Worm (Caenorhabditis elegans): Measurements from ENCODE around the gene F39G3.5.

The F39G3.5 gene

DNA sequence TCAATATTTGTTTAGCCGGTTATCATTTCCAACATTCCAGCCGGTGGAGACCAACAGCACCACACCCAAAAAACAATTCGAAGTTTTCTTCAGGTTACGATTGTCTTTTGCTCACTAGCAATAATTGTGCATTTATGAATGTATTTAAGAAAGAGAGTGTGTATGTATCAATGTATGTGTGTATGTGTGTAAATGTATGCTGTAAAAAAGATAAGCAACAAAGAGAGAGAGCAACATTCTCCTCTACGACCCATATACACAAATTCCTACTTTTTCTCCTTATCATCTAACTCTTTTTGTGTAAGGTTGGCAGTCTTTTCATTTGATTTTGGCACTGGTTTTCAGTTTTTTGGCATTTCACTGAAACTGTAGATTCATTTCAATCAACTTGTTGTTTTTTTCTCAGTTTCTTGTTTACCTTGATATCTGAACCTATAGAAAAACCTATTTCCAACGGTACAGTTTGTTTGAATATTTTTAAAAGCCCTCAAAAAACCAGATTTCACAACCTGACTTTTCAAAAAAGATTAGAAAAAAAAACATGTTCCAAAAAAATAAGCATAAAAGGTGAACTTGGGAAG lies 1.4 kb upstream of the F39G3.5 start:
- TF ChIP-seq dmd-6 (GFP tag; IDR thresholded peaks at IDR 0.05) (peak; percentile 47), hlh-11 (tag; optimal IDR thresholded peaks at IDR 0.05) (peak; percentile 50), mes-2 (tag; optimal IDR thresholded peaks at IDR 0.05; ENCODE audit: poor library complexity, severe bottlenecking) (no peak), unc-62 (GFP tag; optimal IDR thresholded peaks at IDR 0.05 in 1 of 2) (peak in 1 of 2 experiments; percentile 97), unc-62 (tag; optimal IDR thresholded peaks at IDR 0.05) (no peak), pqm-1 (tag; optimal IDR thresholded peaks at IDR 0.05) (peak; percentile 97), ceh-32 (tag; optimal IDR thresholded peaks at IDR 0.05; ENCODE audit: poor library complexity) (no peak), nhr-28 (tag; optimal IDR thresholded peaks at IDR 0.05) (peak; percentile 88), snpc-4 (tag; optimal IDR thresholded peaks at IDR 0.05) (no peak), nhr-6 (tag; optimal IDR thresholded peaks at IDR 0.05) (peak; percentile 2), nhr-237 (tag; optimal IDR thresholded peaks at IDR 0.05) (no peak), daf-16 (GFP tag; optimal IDR thresholded peaks at IDR 0.05) (no peak), daf-16 (tag; optimal IDR thresholded peaks at IDR 0.05) (peak; percentile 79), dve-1 (tag; optimal IDR thresholded peaks at IDR 0.05; ENCODE audit: insufficient read depth) (peak; percentile 21)

DNA sequence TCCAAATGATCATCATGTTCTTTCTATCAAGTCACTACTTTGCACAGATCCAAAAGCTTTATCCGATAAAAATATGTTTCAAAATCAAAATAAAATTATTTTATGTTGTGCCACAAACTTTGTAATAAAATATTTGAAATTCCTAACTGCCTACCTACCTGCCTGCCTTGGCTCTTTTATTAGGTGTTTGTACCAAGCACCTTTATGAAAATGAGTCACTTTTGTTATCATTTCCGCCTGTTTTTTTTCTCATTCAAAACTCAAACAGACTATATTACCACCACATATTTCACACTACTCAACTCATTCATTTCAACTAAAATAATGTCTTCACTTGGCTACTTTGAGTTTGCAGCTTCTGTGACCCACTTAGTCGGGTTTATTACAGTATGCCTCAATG lies 2.0 kb downstream of the F39G3.5 start, which contains the start of gene F39G3.4:
Gene F39G3.4, plus strand, starts transcription at position 301 of the 400 bp plus-strand sequence.
- no peak for TF ChIP-seq snpc-1.2 (GFP tag; IDR thresholded peaks at IDR 0.05)
- TF ChIP-seq aha-1 (tag), result peak; percentile 30

DNA sequence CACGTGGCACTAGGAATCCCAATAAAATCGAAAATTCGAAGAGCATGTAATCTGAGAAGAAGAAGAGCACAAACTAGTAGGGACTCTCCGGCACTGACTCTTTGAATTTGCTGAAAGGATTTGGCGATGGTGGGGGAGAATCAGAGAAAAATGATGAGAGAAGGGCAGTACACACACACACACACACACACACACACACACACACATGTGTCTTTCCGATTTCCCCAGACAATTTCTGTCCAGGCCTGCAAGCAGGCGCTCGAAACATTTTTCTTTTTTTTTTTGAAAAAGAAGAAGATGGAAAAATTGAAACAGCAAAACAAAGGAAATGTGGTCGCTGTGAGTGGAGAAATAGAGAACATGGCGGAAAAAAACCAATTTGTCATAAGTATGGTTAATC lies 7.7 kb downstream of the F39G3.5 start, which contains the start of gene tig-2:
Gene tig-2, minus strand, starts transcription at position 87 of the 400 bp plus-strand sequence.
- TF ChIP-seq R02D3.7 (tag; optimal IDR thresholded peaks at IDR 0.05) (no peak), lin-38 (GFP tag; IDR thresholded peaks at IDR 0.05) (no peak), saeg-2 (GFP tag; IDR thresholded peaks at IDR 0.05) (0 out of 2 replicates have a peak, but pooled peaks have one; percentile 25), ceh-20 (GFP tag; IDR thresholded peaks at IDR 0.05) (0 out of 2 replicates have a peak, but pooled peaks have one; percentile 43), lin-39 (tag; optimal IDR thresholded peaks at IDR 0.05) (no peak), aha-1 (tag) (peak; percentile 80), hlh-30 (tag; optimal IDR thresholded peaks at IDR 0.05; ENCODE audit: insufficient read depth) (peak; percentile 29), ama-1 (optimal IDR thresholded peaks at IDR 0.05) (no peak), egl-43 (GFP tag; IDR thresholded peaks at IDR 0.05) (no peak), hmg-1.1 (GFP tag; IDR thresholded peaks at IDR 0.05) (peak; percentile 53; the same call in 1 of the 2 replicates), ceh-32 (tag; optimal IDR thresholded peaks at IDR 0.05; ENCODE audit: poor library complexity) (no peak), mep-1 (tag; optimal IDR thresholded peaks at IDR 0.05) (peak; percentile 19), lsy-2 (tag; optimal IDR thresholded peaks at IDR 0.05) (peak in 1 of 2 experiments; percentile 29), unc-62 (GFP tag; optimal IDR thresholded peaks at IDR 0.05 in 1 of 2) (peak in 1 of 2 experiments; percentile 99), unc-62 (tag; optimal IDR thresholded peaks at IDR 0.05) (no peak), mxl-3 (GFP tag; optimal IDR thresholded peaks at IDR 0.05) (peak; percentile 65), mdt-29 (GFP tag; IDR thresholded peaks at IDR 0.05) (no peak), hlh-11 (tag; optimal IDR thresholded peaks at IDR 0.05) (peak; percentile 28), nhr-11 (tag; optimal IDR thresholded peaks at IDR 0.05) (peak; percentile 16), nhr-28 (tag; optimal IDR thresholded peaks at IDR 0.05) (peak; percentile 48), dmd-6 (GFP tag; IDR thresholded peaks at IDR 0.05) (peak; percentile 58), ctbp-1 (GFP tag; IDR thresholded peaks at IDR 0.05) (0 out of 2 replicates have a peak, but pooled peaks have one; percentile 11)

DNA sequence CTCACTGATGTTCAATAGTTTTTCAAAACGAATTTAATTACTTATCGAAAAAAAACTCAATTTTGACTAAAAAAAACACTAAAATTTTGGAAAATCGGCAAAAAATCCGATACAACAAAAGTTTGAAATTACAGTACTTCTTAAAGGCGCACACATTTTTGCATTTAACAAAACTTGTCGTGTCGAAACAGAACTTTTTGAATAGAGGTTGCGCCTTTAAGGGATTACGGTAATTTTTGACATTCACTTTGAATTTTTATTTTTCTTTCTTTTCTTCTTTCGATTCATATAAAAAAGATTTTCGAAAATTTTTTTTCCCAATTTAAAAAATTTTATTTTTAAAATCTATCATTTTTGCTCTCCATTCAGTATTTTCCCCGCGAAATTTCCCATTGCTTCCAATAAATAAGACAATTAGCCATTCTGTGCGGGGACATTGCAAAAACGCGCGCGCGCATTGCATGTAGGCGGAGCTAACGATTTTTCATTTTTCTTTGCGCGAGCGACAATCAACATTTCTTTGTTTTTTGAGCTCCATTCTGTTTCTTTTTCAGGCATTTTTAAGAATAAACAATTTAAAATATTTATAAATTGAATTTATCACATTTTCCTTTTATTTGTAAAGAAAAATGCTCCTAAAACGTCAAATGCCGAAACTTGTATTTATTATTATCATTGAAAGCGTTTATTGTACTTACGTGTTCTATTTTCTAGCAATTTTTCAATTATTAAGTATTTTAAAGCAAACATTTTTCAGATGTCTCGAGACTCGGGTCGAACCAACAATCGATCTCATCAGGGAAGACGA lies 8.9 kb downstream of the F39G3.5 start, which contains the start of gene F39G3.3:
Gene F39G3.3, plus strand, starts transcription at position 758 of the 808 bp plus-strand sequence.
- TF ChIP-seq rbr-2 (tag; optimal IDR thresholded peaks at IDR 0.05), result peak; percentile 50
- TF ChIP-seq dpl-1 (GFP tag; optimal IDR thresholded peaks at IDR 0.05), result peak; percentile 30
- peak; percentile 48; the same call in 1 of the 2 replicates for TF ChIP-seq vab-7 (GFP tag; IDR thresholded peaks at IDR 0.05)
- TF ChIP-seq daf-16 (GFP tag; optimal IDR thresholded peaks at IDR 0.05), result peak in 1 of 2 experiments; percentile 2
- peak; percentile 59 for TF ChIP-seq daf-16 (tag; optimal IDR thresholded peaks at IDR 0.05)
- peak; percentile 14 for TF ChIP-seq hlh-11 (tag; optimal IDR thresholded peaks at IDR 0.05)
- peak; percentile 58 for TF ChIP-seq duxl-1 (tag; optimal IDR thresholded peaks at IDR 0.05; ENCODE audit: poor library complexity)
- no peak for TF ChIP-seq ceh-82 (tag; optimal IDR thresholded peaks at IDR 0.05)
- no peak for TF ChIP-seq nhr-10 (tag; optimal IDR thresholded peaks at IDR 0.05)
- no peak for TF ChIP-seq T26A8.4 (GFP tag; IDR thresholded peaks at IDR 0.05)
- no peak for TF ChIP-seq D1046.2 (GFP tag; IDR thresholded peaks at IDR 0.05)
- TF ChIP-seq lsy-2 (tag; optimal IDR thresholded peaks at IDR 0.05), result peak in 1 of 2 experiments; percentile 55
- peak; percentile 10 for TF ChIP-seq nhr-6 (tag; optimal IDR thresholded peaks at IDR 0.05)
- peak; percentile 41 for TF ChIP-seq ces-1 (GFP tag; optimal IDR thresholded peaks at IDR 0.05)
- peak; percentile 45 for TF ChIP-seq hlh-30 (tag; optimal IDR thresholded peaks at IDR 0.05; ENCODE audit: insufficient read depth)
- TF ChIP-seq mep-1 (tag; optimal IDR thresholded peaks at IDR 0.05), result peak; percentile 81
- TF ChIP-seq lin-38 (GFP tag; IDR thresholded peaks at IDR 0.05), result peak; percentile 73
- TF ChIP-seq hmg-1.1 (GFP tag; IDR thresholded peaks at IDR 0.05), result peak; percentile 81
- no peak for TF ChIP-seq set-16 (GFP tag; IDR thresholded peaks at IDR 0.05)
- peak; percentile 45 for TF ChIP-seq dve-1 (tag; optimal IDR thresholded peaks at IDR 0.05; ENCODE audit: insufficient read depth)

Data from whole organism, L4 larva.